Fruit fly (Drosophila melanogaster) whole organism, prepupa: ENCODE results near the gene Cyp303a1.

ENCODE experiments used
- CG10631 ChIP-seq: fragments of 200-800 bp; sonication (Bioruptor generic); optimal IDR thresholded peaks from 2 replicates; lab custom pipeline; 2016; ENCODE audit warnings: missing biosample characterization, missing genetic modification characterization
- CG10669 ChIP-seq: fragments of 200-800 bp; sonication (Bioruptor generic); optimal IDR thresholded peaks from 3 replicates; lab custom pipeline; 2018; ENCODE audit warnings: missing biosample characterization, mild to moderate bottlenecking, missing genetic modification characterization, moderate library complexity
- CG11902 ChIP-seq: fragments of 200-800 bp; sonication (Bioruptor generic); optimal IDR thresholded peaks from 3 replicates; lab custom pipeline; 2016; ENCODE audit warnings: missing biosample characterization, missing genetic modification characterization
- CG15336 ChIP-seq: fragments of 200-800 bp; sonication (Bioruptor generic); IDR thresholded peaks from 2 replicates; pipeline ENCODE4 v1.3.6; 2022; ENCODE audit warnings: missing biosample characterization, missing genetic modification characterization
- CG16779 ChIP-seq: fragments of 200-800 bp; sonication (Bioruptor generic); optimal IDR thresholded peaks from 3 replicates; lab custom pipeline; 2017; ENCODE audit warnings: missing biosample characterization, mild to moderate bottlenecking, missing genetic modification characterization
- CG3032 ChIP-seq: fragments of 200-800 bp; optimal IDR thresholded peaks from 2 replicates; lab custom pipeline; 2019; ENCODE audit warnings: missing biosample characterization, mild to moderate bottlenecking, missing genetic modification characterization, moderate library complexity
- CG31627 ChIP-seq: fragments of 200-800 bp; sonication (Bioruptor generic); optimal IDR thresholded peaks from 3 replicates; lab custom pipeline; 2016; ENCODE audit warnings: missing biosample characterization, missing genetic modification characterization
- CG32006 ChIP-seq: fragments of 200-800 bp; sonication (Bioruptor generic); optimal IDR thresholded peaks from 3 replicates; lab custom pipeline; 2017; ENCODE audit warnings: missing biosample characterization, mild to moderate bottlenecking, missing genetic modification characterization
- CG34406 ChIP-seq: fragments of 200-800 bp; sonication (Bioruptor generic); optimal IDR thresholded peaks from 3 replicates; lab custom pipeline; 2016; ENCODE audit warnings: missing biosample characterization, missing genetic modification characterization
- CG6163 ChIP-seq: fragments of 200-800 bp; sonication (Bioruptor generic); IDR thresholded peaks from 3 replicates; pipeline ENCODE4 v1.3.6; 2022; ENCODE audit warnings: missing biosample characterization, missing genetic modification characterization
- CG6276 ChIP-seq: fragments of 200-800 bp; sonication (Bioruptor generic); optimal IDR thresholded peaks from 2 replicates; lab custom pipeline; 2017; ENCODE audit warnings: missing biosample characterization, mild to moderate bottlenecking, missing genetic modification characterization
- CG6808 ChIP-seq: fragments of 200-800 bp; sonication (Bioruptor generic); optimal IDR thresholded peaks from 3 replicates; lab custom pipeline; 2017; ENCODE audit warnings: missing biosample characterization, missing genetic modification characterization, mild to moderate bottlenecking, moderate library complexity, missing genetic modification reagents
- CG7368 ChIP-seq: fragments of 200-800 bp; sonication (Bioruptor generic); optimal IDR thresholded peaks from 3 replicates; lab custom pipeline; 2016; ENCODE audit warnings: missing biosample characterization, missing genetic modification characterization
- CG8632 ChIP-seq: fragments of 200-800 bp; sonication (Bioruptor generic); optimal IDR thresholded peaks from 3 replicates; lab custom pipeline; 2016; ENCODE audit warnings: missing biosample characterization, missing genetic modification characterization
- Eip78C ChIP-seq: fragments of 200-800 bp; sonication (Bioruptor generic); peaks from one replicate; lab custom pipeline; 2016; ENCODE audit warnings: missing biosample characterization, missing genetic modification characterization
- Eip93F ChIP-seq: fragments of 200-800 bp; sonication (Bioruptor generic); optimal IDR thresholded peaks from 2 replicates; lab custom pipeline; 2016; ENCODE audit warnings: missing biosample characterization, mild to moderate bottlenecking, missing genetic modification characterization
- Ets21C ChIP-seq: fragments of 200-800 bp; sonication (Bioruptor generic); optimal IDR thresholded peaks from 3 replicates; lab custom pipeline; 2016; ENCODE audit warnings: missing biosample characterization, missing genetic modification characterization
- Ets96B ChIP-seq: fragments of 200-800 bp; optimal IDR thresholded peaks from 2 replicates; lab custom pipeline; 2019; ENCODE audit warnings: missing biosample characterization, mild to moderate bottlenecking, missing genetic modification characterization, moderate library complexity
- Gug ChIP-seq: fragments of 200-800 bp; sonication (Bioruptor generic); IDR thresholded peaks from 2 replicates; pipeline ENCODE4 v1.3.6; 2022; ENCODE audit warnings: missing biosample characterization, missing genetic modification characterization
- Lpt ChIP-seq: fragments of 200-800 bp; sonication (Bioruptor generic); optimal IDR thresholded peaks from 3 replicates; lab custom pipeline; 2016; ENCODE audit warnings: missing biosample characterization, missing genetic modification characterization
- Sox14 ChIP-seq: fragments of 200-800 bp; sonication (Bioruptor generic); optimal IDR thresholded peaks from 3 replicates; lab custom pipeline; 2016; ENCODE audit warnings: missing biosample characterization, missing genetic modification characterization
- Sox15 ChIP-seq: fragments of 200-800 bp; sonication (Bioruptor generic); optimal IDR thresholded peaks from 3 replicates; lab custom pipeline; 2016; ENCODE audit warnings: missing biosample characterization, missing genetic modification characterization
- achi ChIP-seq: fragments of 200-800 bp; sonication (Bioruptor generic); optimal IDR thresholded peaks from 3 replicates; lab custom pipeline; 2016; ENCODE audit warnings: missing biosample characterization, missing genetic modification characterization
- acj6 ChIP-seq: fragments of 200-800 bp; sonication (Bioruptor generic); optimal IDR thresholded peaks from 3 replicates; lab custom pipeline; 2016; ENCODE audit warnings: missing biosample characterization, missing genetic modification characterization
- cyc ChIP-seq: fragments of 200-800 bp; sonication (Bioruptor generic); optimal IDR thresholded peaks from 3 replicates; lab custom pipeline; 2016; ENCODE audit warnings: missing biosample characterization, missing genetic modification characterization
- dac ChIP-seq: fragments of 200-800 bp; sonication (Bioruptor generic); optimal IDR thresholded peaks from 2 replicates; lab custom pipeline; 2017; ENCODE audit warnings: missing biosample characterization, mild to moderate bottlenecking, missing genetic modification characterization
- eg ChIP-seq: fragments of 200-800 bp; sonication (Bioruptor generic); IDR thresholded peaks from 3 replicates; pipeline ENCODE4 v1.3.6; 2022; ENCODE audit warnings: missing biosample characterization, missing genetic modification characterization
- esn ChIP-seq: fragments of 200-800 bp; sonication (Bioruptor generic); optimal IDR thresholded peaks from 2 replicates; lab custom pipeline; 2016; ENCODE audit warnings: missing biosample characterization, mild to moderate bottlenecking, missing genetic modification characterization, moderate library complexity
- fd59A ChIP-seq: fragments of 200-800 bp; sonication (Bioruptor generic); optimal IDR thresholded peaks from 2 replicates; lab custom pipeline; 2017; ENCODE audit warnings: missing biosample characterization, mild to moderate bottlenecking, missing genetic modification characterization, missing genetic modification reagents
- fd85E ChIP-seq: fragments of 200-800 bp; sonication (Bioruptor generic); optimal IDR thresholded peaks from 3 replicates; lab custom pipeline; 2016; ENCODE audit warnings: missing biosample characterization, missing genetic modification characterization
- fkh ChIP-seq: fragments of 200-800 bp; sonication (Bioruptor generic); optimal IDR thresholded peaks from 3 replicates; lab custom pipeline; 2017; ENCODE audit warnings: missing biosample characterization, mild to moderate bottlenecking, missing genetic modification characterization, moderate library complexity
- lz ChIP-seq: fragments of 200-800 bp; sonication (Bioruptor generic); optimal IDR thresholded peaks from 3 replicates; lab custom pipeline; 2016; ENCODE audit warnings: missing biosample characterization, missing genetic modification characterization
- salr ChIP-seq, 2 experiments: fragments of 200-800 bp; sonication (Bioruptor generic); optimal IDR thresholded peaks; 3 replicates each; lab custom pipeline; 2016 to 2018; ENCODE audit warnings: missing biosample characterization in 2 of 2, missing genetic modification characterization in 2 of 2, mild to moderate bottlenecking in 1 of 2
- ss ChIP-seq, 2 experiments: fragments of 200-800 bp; sonication (Bioruptor generic); optimal IDR thresholded peaks; 2 replicates in 1 of 2; 3 replicates in 1 of 2; lab custom pipeline; 2017 to 2018; ENCODE audit warnings: mild to moderate bottlenecking in 2 of 2, missing biosample characterization in 2 of 2, missing genetic modification characterization in 2 of 2, moderate library complexity in 1 of 2
- svp ChIP-seq: fragments of 200-800 bp; sonication (Bioruptor generic); peaks from one replicate; lab custom pipeline; 2016; ENCODE audit warnings: missing biosample characterization, missing genetic modification characterization
- topi ChIP-seq: fragments of 200-800 bp; sonication (Bioruptor generic); optimal IDR thresholded peaks from 3 replicates; lab custom pipeline; 2016; ENCODE audit warnings: missing biosample characterization, missing genetic modification characterization
- vri ChIP-seq: fragments of 200-800 bp; sonication (Bioruptor generic); optimal IDR thresholded peaks from 3 replicates; lab custom pipeline; 2016; ENCODE audit warnings: missing biosample characterization, mild to moderate bottlenecking, missing genetic modification characterization

Gene Cyp303a1

dm6 chr2L:16299466-16300311 lies 5.7 kb downstream of the Cyp303a1 start, which contains the start of the genes heix and CG17328 (continued):
- no peak for TF ChIP-seq CG16779 (tag; lab: Kevin White, UChicago)
- TF ChIP-seq lz (GFP tag; lab: Kevin White, UChicago): peak; percentile 78
- peak; percentile 54 for TF ChIP-seq CG8632 (GFP tag; lab: Kevin White, UChicago)
- peak; percentile 61 for TF ChIP-seq Ets96B (tag; lab: Kevin White, UChicago)
- TF ChIP-seq Sox14 (GFP tag; lab: Kevin White, UChicago): peak; percentile 81
- peak; percentile 42 for TF ChIP-seq dac (GFP tag; lab: Kevin White, UChicago)
- TF ChIP-seq Eip93F (GFP tag; lab: Kevin White, UChicago): peak; percentile 47
- peak; percentile 52 for TF ChIP-seq CG7368
- TF ChIP-seq CG34406 (GFP tag; lab: Kevin White, UChicago): peak; percentile 66
- no peak for TF ChIP-seq eg (GFP tag; lab: Robert Waterston, UW)

dm6 chr2L:16302773-16303279 lies 8.8 kb downstream of the Cyp303a1 start, which contains the start of gene GMF:
Gene GMF, minus strand, starts transcription at chr2L:16302954.
- TF ChIP-seq Sox14 (GFP tag; lab: Kevin White, UChicago): peak; percentile 41
- TF ChIP-seq esn (GFP tag; lab: Kevin White, UChicago): peak; percentile 55
- no peak for TF ChIP-seq CG16779 (tag; lab: Kevin White, UChicago)
- no peak for TF ChIP-seq Ets21C (GFP tag; lab: Kevin White, UChicago)
- peak; percentile 49 for TF ChIP-seq lz (GFP tag; lab: Kevin White, UChicago)
- peak; percentile 22 for TF ChIP-seq cyc (GFP tag; lab: Kevin White, UChicago)
- TF ChIP-seq topi: peak; percentile 37
- TF ChIP-seq fd85E: no peak
- TF ChIP-seq CG10631: peak; percentile 38
- TF ChIP-seq Eip78C (GFP tag; lab: Kevin White, UChicago): peak; percentile 61
- TF ChIP-seq fkh: peak; percentile 38
- TF ChIP-seq, all 60 proteins: peak for 8

- TF ChIP-seq Ets96B (tag; lab: Kevin White, UChicago): peak; percentile 40
- TF ChIP-seq Gug (GFP tag; lab: Robert Waterston, UW): 0 out of 2 replicates have a peak, but pooled peaks have one; percentile 21
- TF ChIP-seq esn (GFP tag; lab: Kevin White, UChicago): peak; percentile 37
- TF ChIP-seq CG10631: peak; percentile 62
- TF ChIP-seq Eip93F (GFP tag; lab: Kevin White, UChicago): peak; percentile 69
- no peak for TF ChIP-seq CG10669
- TF ChIP-seq CG6808 (GFP tag; lab: Kevin White, UChicago): no peak
- no peak for TF ChIP-seq salr (GFP tag; optimal IDR thresholded peaks at IDR 0.05; lab: Kevin White, UChicago)
- TF ChIP-seq Sox14 (GFP tag; lab: Kevin White, UChicago): peak; percentile 35
- peak; percentile 67 for TF ChIP-seq fkh
- 0 out of 2 replicates have a peak, but pooled peaks have one; percentile 30 for TF ChIP-seq CG15336 (GFP tag; lab: Robert Waterston, UW)
- TF ChIP-seq CG3032 (tag; lab: Kevin White, UChicago): peak; percentile 60
Measured at dm6 chr2L:16307026-16307703, 13.2 kb downstream of the Cyp303a1 start, which contains the start of the genes CG5861 and Syx5. Gene CG5861, minus strand, starts transcription at chr2L:16307298. Gene Syx5, plus strand, starts transcription at chr2L:16307346.

- TF ChIP-seq Sox14 (GFP tag; lab: Kevin White, UChicago) (peak; percentile 42), topi (no peak), salr (GFP tag; optimal IDR thresholded peaks at IDR 0.05; lab: Kevin White, UChicago) (no peak), fd59A (no peak), Sox15 (GFP tag; lab: Kevin White, UChicago) (no peak), CG6163 (no peak), lz (GFP tag; lab: Kevin White, UChicago) (peak; percentile 26), Lpt (no peak), CG3032 (tag; lab: Kevin White, UChicago) (peak; percentile 23), cyc (GFP tag; lab: Kevin White, UChicago) (peak; percentile 42), CG31627 (GFP tag; lab: Kevin White, UChicago) (peak; percentile 23), Eip93F (GFP tag; lab: Kevin White, UChicago) (peak; percentile 59), vri (GFP tag; lab: Kevin White, UChicago) (no peak), dac (GFP tag; lab: Kevin White, UChicago) (no peak), svp (no peak), CG32006 (no peak), CG11902 (GFP tag; lab: Kevin White, UChicago) (no peak), CG6276 (GFP tag; lab: Kevin White, UChicago) (no peak), acj6 (GFP tag; lab: Kevin White, UChicago) (no peak), ss (GFP tag; optimal IDR thresholded peaks at IDR 0.05; lab: Kevin White, UChicago) (no peak), achi (GFP tag; lab: Kevin White, UChicago) (peak; percentile 74), esn (GFP tag; lab: Kevin White, UChicago) (peak; percentile 30), CG34406 (GFP tag; lab: Kevin White, UChicago) (no peak), Gug (GFP tag; lab: Robert Waterston, UW) (no peak)
- TF ChIP-seq, all 60 proteins: peak for 8
Measured at dm6 chr2L:16310648-16311047, 16.7 kb downstream of the Cyp303a1 start, which contains the start of the genes cni and fzy. Gene cni, minus strand, starts transcription at chr2L:16310726. Gene fzy, plus strand, starts transcription at chr2L:16310956.
